Worm (Caenorhabditis elegans) whole organism, mixed stage, embryonic: Measurements from ENCODE around the gene nucb-1.

Experiments used
- M03D4.4 ChIP-seq: sonication (generic microtip); optimal IDR thresholded peaks from 2 replicates; lab custom pipeline; 2017; ENCODE audit warnings: mild to moderate bottlenecking, missing genetic modification characterization, missing compliant biosample characterization
- bed-3 ChIP-seq: fragments of 200-800 bp; sonication (Bioruptor generic); optimal IDR thresholded peaks from 3 replicates; lab custom pipeline; 2018; ENCODE audit warnings: mild to moderate bottlenecking, missing genetic modification characterization, moderate library complexity, missing compliant biosample characterization
- blmp-1 ChIP-seq: fragments of 150-350 bp; optimal IDR thresholded peaks from 2 replicates; lab custom pipeline; 2014; ENCODE audit warnings: missing biosample characterization, missing genetic modification characterization
- ceh-39 ChIP-seq: fragments of 150-350 bp; optimal IDR thresholded peaks from 2 replicates; lab custom pipeline; 2014; ENCODE audit warnings: missing biosample characterization, missing genetic modification characterization
- ces-1 ChIP-seq: fragments of 150-350 bp; optimal IDR thresholded peaks from 2 replicates; lab custom pipeline; 2014; ENCODE audit warnings: missing biosample characterization, missing genetic modification reagents, missing genetic modification characterization
- cnd-1 ChIP-seq: fragments of 200-800 bp; sonication (Bioruptor generic); optimal IDR thresholded peaks from 2 replicates; lab custom pipeline; 2018; ENCODE audit warnings: mild to moderate bottlenecking, missing genetic modification characterization, missing compliant biosample characterization
- drap-1 ChIP-seq: fragments of 200-800 bp; sonication (Bioruptor generic); optimal IDR thresholded peaks from 3 replicates; lab custom pipeline; 2018; ENCODE audit warnings: mild to moderate bottlenecking, missing genetic modification characterization, missing compliant biosample characterization
- elt-1 ChIP-seq: sonication (generic microtip); optimal IDR thresholded peaks from 2 replicates; lab custom pipeline; 2017; ENCODE audit warnings: missing genetic modification characterization, mild to moderate bottlenecking, missing compliant biosample characterization, antibody characterized with exemption, moderate library complexity, borderline replicate concordance; ENCODE audit not compliant: insufficient read depth
- flh-1 ChIP-seq: fragments of 200-800 bp; sonication (Bioruptor generic); optimal IDR thresholded peaks from 2 replicates; lab custom pipeline; 2018; ENCODE audit warnings: mild to moderate bottlenecking, missing genetic modification characterization, moderate library complexity, missing compliant biosample characterization
- ham-2 ChIP-seq: fragments of 200-800 bp; sonication (Bioruptor generic); optimal IDR thresholded peaks from 2 replicates; lab custom pipeline; 2018; ENCODE audit warnings: mild to moderate bottlenecking, missing genetic modification characterization, missing compliant biosample characterization
- hlh-1 ChIP-seq: fragments of 150-350 bp; optimal IDR thresholded peaks from 2 replicates; lab custom pipeline; 2014; ENCODE audit warnings: missing biosample characterization, missing genetic modification reagents, missing genetic modification characterization
- lsy-2 ChIP-seq: fragments of 150-350 bp; optimal IDR thresholded peaks from 2 replicates; lab custom pipeline; 2014; ENCODE audit warnings: missing biosample characterization, missing genetic modification characterization
- mab-5 ChIP-seq: fragments of 150-350 bp; optimal IDR thresholded peaks from 2 replicates; lab custom pipeline; 2014; ENCODE audit warnings: missing biosample characterization, missing genetic modification characterization
- nhr-12 ChIP-seq: fragments of 150-350 bp; optimal IDR thresholded peaks from 2 replicates; lab custom pipeline; 2014; ENCODE audit warnings: missing biosample characterization, missing genetic modification characterization
- nhr-2 ChIP-seq: fragments of 150-350 bp; optimal IDR thresholded peaks from 2 replicates; lab custom pipeline; 2014; ENCODE audit warnings: missing biosample characterization, missing genetic modification characterization
- nhr-237 ChIP-seq: fragments of 150-350 bp; optimal IDR thresholded peaks from 2 replicates; lab custom pipeline; 2014; ENCODE audit warnings: missing biosample characterization, missing genetic modification characterization
- nhr-28 ChIP-seq: fragments of 150-350 bp; optimal IDR thresholded peaks from 2 replicates; lab custom pipeline; 2014; ENCODE audit warnings: missing biosample characterization, missing genetic modification characterization
- pha-4 ChIP-seq: fragments of 150-350 bp; optimal IDR thresholded peaks from 2 replicates; lab custom pipeline; 2018; ENCODE audit warnings: missing biosample characterization, missing genetic modification reagents, missing genetic modification characterization
- sptf-1 ChIP-seq: sonication (generic microtip); optimal IDR thresholded peaks from 2 replicates; lab custom pipeline; 2017; ENCODE audit warnings: mild to moderate bottlenecking, missing genetic modification characterization, moderate library complexity, missing compliant biosample characterization
- tbx-8 ChIP-seq: fragments of 200-800 bp; sonication (Bioruptor generic); optimal IDR thresholded peaks from 2 replicates; lab custom pipeline; 2018; ENCODE audit warnings: mild to moderate bottlenecking, missing genetic modification characterization, moderate library complexity, missing compliant biosample characterization
- unc-120 ChIP-seq: sonication (generic microtip); optimal IDR thresholded peaks from 2 replicates; lab custom pipeline; 2017; ENCODE audit warnings: missing genetic modification characterization, missing compliant biosample characterization; ENCODE audit not compliant: poor library complexity, severe bottlenecking
- unc-39 ChIP-seq: fragments of 150-350 bp; optimal IDR thresholded peaks from 2 replicates; lab custom pipeline; 2014; ENCODE audit warnings: missing biosample characterization, missing genetic modification characterization
- unc-62 ChIP-seq: fragments of 150-350 bp; optimal IDR thresholded peaks from 2 replicates; lab custom pipeline; 2014; ENCODE audit warnings: missing biosample characterization, missing genetic modification reagents, missing genetic modification characterization
- zip-8 ChIP-seq: fragments of 150-350 bp; optimal IDR thresholded peaks from 2 replicates; lab custom pipeline; 2014; ENCODE audit warnings: missing biosample characterization, missing genetic modification characterization
- ztf-11 ChIP-seq: fragments of 150-350 bp; optimal IDR thresholded peaks from 2 replicates; lab custom pipeline; 2014; ENCODE audit warnings: missing biosample characterization, missing genetic modification characterization

nucb-1 gene

DNA sequence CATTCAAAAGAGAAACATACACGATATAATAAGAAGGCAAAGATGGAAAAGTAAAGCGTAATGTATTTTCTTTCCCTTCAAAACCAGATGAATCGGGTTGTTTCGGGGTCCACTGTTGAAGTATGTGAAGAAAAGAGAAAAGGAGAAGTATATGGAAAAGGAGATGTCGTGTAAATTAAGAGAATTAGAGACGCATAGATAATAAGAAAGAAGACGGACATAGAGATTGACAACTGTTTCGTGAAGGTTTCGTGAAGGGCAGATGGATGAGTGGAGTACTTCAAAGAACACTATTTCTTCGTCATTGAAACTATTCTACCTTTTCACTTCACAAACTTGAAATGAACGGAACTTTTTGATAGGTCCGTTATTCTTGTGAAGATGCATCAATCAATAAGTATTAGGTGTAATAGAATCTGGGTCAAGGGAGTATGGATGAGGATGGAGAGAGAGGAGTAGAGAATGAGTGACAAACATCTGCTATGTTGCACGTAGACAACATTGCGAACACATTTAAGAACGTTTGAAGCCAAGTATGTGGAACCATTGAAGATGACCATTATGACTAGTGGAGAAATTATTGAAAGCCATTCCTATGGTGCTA is 40.7 kb downstream of the nucb-1 start:
- TF ChIP-seq nhr-28 (no peak), drap-1 (GFP tag; lab: Kevin White, UChicago) (no peak), mab-5 (tag; lab: Kevin White, UChicago) (peak; percentile 15), hlh-1 (peak; percentile 64), unc-62 (GFP tag; lab: Kevin White, UChicago) (peak; percentile 84), unc-120 (tag; lab: Kevin White, UChicago) (peak; percentile 57)
- TF ChIP-seq, all 35 proteins: peak for 4

DNA sequence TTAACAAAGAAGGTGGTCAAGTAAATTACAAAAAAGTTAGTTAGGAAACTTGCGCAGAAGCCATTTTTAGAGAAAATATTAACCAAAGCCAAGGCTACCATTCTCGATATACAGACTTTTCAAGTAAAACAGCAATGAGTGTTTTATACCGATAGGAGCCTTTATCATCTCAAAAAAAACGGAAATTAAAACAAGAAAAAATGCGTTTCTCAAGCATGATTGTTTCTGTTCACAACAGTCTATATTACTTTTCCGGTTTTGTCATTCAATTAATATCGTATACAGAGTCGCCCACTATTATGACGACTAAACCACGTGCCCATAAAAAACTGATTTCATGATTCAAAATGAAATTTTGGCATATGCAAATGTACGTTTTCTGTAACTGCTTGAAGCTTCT is 43.4 kb downstream of the nucb-1 start, which contains the start of gene str-74:
Gene str-74 (minus strand): TSS at position 101 of the 400 bp plus-strand sequence.
- no peak for TF ChIP-seq M03D4.4
- TF ChIP-seq pha-4 (tag; lab: Kevin White, UChicago), result no peak
- no peak for TF ChIP-seq elt-1 (tag; lab: Kevin White, UChicago)
- TF ChIP-seq flh-1 (GFP tag; lab: Kevin White, UChicago), result no peak
- no peak for TF ChIP-seq bed-3 (GFP tag; lab: Kevin White, UChicago)
- no peak for TF ChIP-seq tbx-8 (GFP tag; lab: Kevin White, UChicago)
- TF ChIP-seq ces-1 (GFP tag; lab: Kevin White, UChicago), result no peak
- no peak for TF ChIP-seq sptf-1 (tag; lab: Kevin White, UChicago)
- TF ChIP-seq ceh-39 (tag; lab: Kevin White, UChicago), result no peak
- TF ChIP-seq nhr-237, result no peak
- no peak for TF ChIP-seq cnd-1
- no peak for TF ChIP-seq blmp-1 (tag; lab: Kevin White, UChicago)
- TF ChIP-seq unc-62 (GFP tag; lab: Kevin White, UChicago), result no peak
- TF ChIP-seq nhr-12 (tag; lab: Kevin White, UChicago), result no peak
- TF ChIP-seq ham-2 (GFP tag; lab: Kevin White, UChicago), result no peak
- TF ChIP-seq ztf-11 (tag; lab: Kevin White, UChicago), result no peak
- no peak for TF ChIP-seq zip-8 (tag; lab: Kevin White, UChicago)

DNA sequence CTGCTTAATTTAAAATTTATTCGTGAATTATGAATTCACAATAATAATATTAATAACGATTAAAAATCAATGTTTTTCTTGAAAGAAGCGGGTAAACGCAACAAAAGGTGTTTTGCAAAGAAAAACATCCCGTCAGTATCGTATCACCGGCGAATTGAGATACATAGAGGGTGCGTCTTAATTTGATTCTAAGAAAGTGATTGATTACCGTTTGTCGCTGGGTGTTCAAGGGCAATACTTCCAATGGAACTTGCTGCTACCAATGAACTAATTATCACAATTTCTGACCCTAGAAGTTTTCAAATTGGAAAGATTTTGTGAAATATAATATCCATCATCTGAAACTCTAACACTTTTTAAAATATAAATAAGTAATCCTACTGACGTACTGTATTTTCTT is 48.1 kb downstream of the nucb-1 start:
- no peak for TF ChIP-seq unc-39 (tag; lab: Kevin White, UChicago)

DNA sequence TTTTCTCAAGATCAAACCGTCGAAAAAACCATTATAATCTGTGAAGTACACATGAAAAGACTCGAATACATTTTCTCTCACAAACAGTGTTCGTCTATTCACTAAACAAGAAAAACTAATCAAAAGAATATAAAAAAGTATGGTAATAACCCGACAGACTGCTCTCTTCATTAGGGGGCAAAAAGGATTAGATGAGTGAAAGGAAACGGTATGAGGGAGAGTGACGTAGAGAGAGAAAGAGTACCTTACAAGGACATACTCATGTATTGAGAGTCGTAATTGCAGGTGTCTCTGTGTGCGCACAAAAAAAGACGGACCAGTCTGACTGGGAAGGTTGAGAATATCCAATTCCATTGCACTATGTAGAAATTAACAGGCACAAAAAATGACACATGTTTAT is 52.2 kb downstream of the nucb-1 start:
- no peak for TF ChIP-seq nhr-28
- no peak for TF ChIP-seq mab-5 (tag; lab: Kevin White, UChicago)
- peak; percentile 54 for TF ChIP-seq nhr-2 (tag; lab: Kevin White, UChicago)
- TF ChIP-seq cnd-1, result no peak
- no peak for TF ChIP-seq lsy-2 (tag; lab: Kevin White, UChicago)
